Worm (Caenorhabditis elegans) whole organism, late embryonic: Measurements from ENCODE around the gene str-102.

Experiments
- C38D4.7 ChIP-seq: fragments of 200-800 bp; sonication (Bioruptor generic); optimal IDR thresholded peaks from 2 replicates; lab custom pipeline; 2018; ENCODE audit warnings: mild to moderate bottlenecking, missing genetic modification characterization, moderate library complexity, missing compliant biosample characterization
- K02D7.2 ChIP-seq: sonication (generic microtip); optimal IDR thresholded peaks from 2 replicates; lab custom pipeline; 2017; ENCODE audit warnings: mild to moderate bottlenecking, missing genetic modification characterization, missing compliant biosample characterization
- K09A11.1 ChIP-seq: sonication (generic microtip); optimal IDR thresholded peaks from 2 replicates; lab custom pipeline; 2017; ENCODE audit warnings: antibody characterized with exemption, mild to moderate bottlenecking, missing genetic modification characterization, missing compliant biosample characterization; ENCODE audit not compliant: insufficient read depth
- Y22D7AL.16 ChIP-seq: sonication (generic microtip); optimal IDR thresholded peaks from 2 replicates; lab custom pipeline; 2016; ENCODE audit warnings: missing genetic modification characterization, missing compliant biosample characterization
- ceh-24 ChIP-seq: sonication (generic microtip); optimal IDR thresholded peaks from 2 replicates; lab custom pipeline; 2016; ENCODE audit warnings: mild to moderate bottlenecking, missing genetic modification characterization, missing compliant biosample characterization
- ceh-31 ChIP-seq: sonication (generic microtip); optimal IDR thresholded peaks from 2 replicates; lab custom pipeline; 2016; ENCODE audit warnings: missing genetic modification characterization, missing compliant biosample characterization
- ceh-45 ChIP-seq: fragments of 200-800 bp; sonication (Bioruptor generic); IDR thresholded peaks from 2 replicates; pipeline ENCODE4 v1.3.6; 2022; ENCODE audit warnings: missing genetic modification reagents, missing genetic modification characterization, missing compliant biosample characterization
- ceh-48 ChIP-seq: sonication (generic microtip); optimal IDR thresholded peaks from 2 replicates; lab custom pipeline; 2016; ENCODE audit warnings: missing genetic modification characterization, inconsistent platforms, missing compliant biosample characterization
- ceh-6 ChIP-seq: fragments of 200-800 bp; sonication (Bioruptor generic); optimal IDR thresholded peaks from 2 replicates; lab custom pipeline; 2018; ENCODE audit warnings: mild to moderate bottlenecking, missing genetic modification characterization, missing compliant biosample characterization
- che-1 ChIP-seq: sonication (generic microtip); optimal IDR thresholded peaks from 2 replicates; lab custom pipeline; 2016; ENCODE audit warnings: mild to moderate bottlenecking, missing genetic modification characterization, missing compliant biosample characterization
- dve-1 ChIP-seq: sonication (generic microtip); optimal IDR thresholded peaks from 2 replicates; lab custom pipeline; 2017; ENCODE audit warnings: antibody characterized with exemption, mild to moderate bottlenecking, missing genetic modification characterization, missing compliant biosample characterization
- elt-2 ChIP-seq: sonication (generic microtip); optimal IDR thresholded peaks from 2 replicates; lab custom pipeline; 2016; ENCODE audit warnings: missing genetic modification reagents, missing genetic modification characterization, missing compliant biosample characterization
- elt-4 ChIP-seq: sonication (generic microtip); optimal IDR thresholded peaks from 2 replicates; lab custom pipeline; 2016; ENCODE audit warnings: missing genetic modification characterization, missing compliant biosample characterization
- eyg-1 ChIP-seq: sonication (generic microtip); optimal IDR thresholded peaks from 2 replicates; lab custom pipeline; 2016; ENCODE audit warnings: missing genotype, missing genetic modification characterization, missing compliant biosample characterization
- fax-1 ChIP-seq: sonication (generic microtip); optimal IDR thresholded peaks from 2 replicates; lab custom pipeline; 2016; ENCODE audit warnings: missing genotype, missing genetic modification characterization, missing compliant biosample characterization
- fkh-6 ChIP-seq: sonication (generic microtip); optimal IDR thresholded peaks from 2 replicates; lab custom pipeline; 2016; ENCODE audit warnings: missing genetic modification characterization, missing compliant biosample characterization
- gmeb-2 ChIP-seq: sonication (generic microtip); optimal IDR thresholded peaks from 2 replicates; lab custom pipeline; 2016; ENCODE audit warnings: missing genetic modification characterization, inconsistent platforms, missing compliant biosample characterization
- hlh-15 ChIP-seq: sonication (generic microtip); optimal IDR thresholded peaks from 2 replicates; lab custom pipeline; 2016; ENCODE audit warnings: missing genetic modification characterization, missing compliant biosample characterization
- hlh-30 ChIP-seq: sonication (generic microtip); optimal IDR thresholded peaks from 2 replicates; lab custom pipeline; 2017; ENCODE audit warnings: antibody characterized with exemption, missing genetic modification characterization, missing compliant biosample characterization; ENCODE audit not compliant: insufficient read depth
- hlh-6 ChIP-seq: sonication (generic microtip); optimal IDR thresholded peaks from 2 replicates; lab custom pipeline; 2016; ENCODE audit warnings: missing genotype, missing genetic modification characterization, missing compliant biosample characterization
- hlh-8 ChIP-seq: sonication (generic microtip); optimal IDR thresholded peaks from 2 replicates; lab custom pipeline; 2016; ENCODE audit warnings: missing genotype, missing genetic modification characterization, missing compliant biosample characterization
- lim-6 ChIP-seq: sonication (generic microtip); optimal IDR thresholded peaks from 2 replicates; lab custom pipeline; 2016; ENCODE audit warnings: missing genetic modification characterization, missing compliant biosample characterization
- lin-11 ChIP-seq: fragments of 200-800 bp; sonication (Bioruptor generic); optimal IDR thresholded peaks from 2 replicates; lab custom pipeline; 2018; ENCODE audit warnings: mild to moderate bottlenecking, missing genetic modification characterization, missing compliant biosample characterization
- madf-2 ChIP-seq: sonication (generic microtip); optimal IDR thresholded peaks from 2 replicates; lab custom pipeline; 2017; ENCODE audit warnings: missing genetic modification characterization, missing compliant biosample characterization
- mec-3 ChIP-seq: sonication (generic microtip); optimal IDR thresholded peaks from 2 replicates; lab custom pipeline; 2016; ENCODE audit warnings: borderline replicate concordance, missing genetic modification characterization, missing compliant biosample characterization
- nfya-1 ChIP-seq: sonication (generic microtip); optimal IDR thresholded peaks from 2 replicates; lab custom pipeline; 2017; ENCODE audit warnings: missing genetic modification characterization, mild to moderate bottlenecking, missing compliant biosample characterization, antibody characterized with exemption, moderate library complexity
- nhr-11 ChIP-seq: fragments of 150-350 bp; optimal IDR thresholded peaks from 2 replicates; lab custom pipeline; 2014; ENCODE audit warnings: missing biosample characterization, missing genetic modification characterization
- nhr-232 ChIP-seq: sonication (generic microtip); optimal IDR thresholded peaks from 2 replicates; lab custom pipeline; 2016; ENCODE audit warnings: missing genetic modification characterization, missing compliant biosample characterization
- odd-2 ChIP-seq: sonication (generic microtip); optimal IDR thresholded peaks from 2 replicates; lab custom pipeline; 2017; ENCODE audit warnings: antibody characterized with exemption, mild to moderate bottlenecking, missing genetic modification characterization, missing compliant biosample characterization
- pat-9 ChIP-seq: fragments of 200-800 bp; sonication (Bioruptor generic); optimal IDR thresholded peaks from 2 replicates; lab custom pipeline; 2018; ENCODE audit warnings: mild to moderate bottlenecking, missing genetic modification characterization, moderate library complexity, missing compliant biosample characterization
- pha-2 ChIP-seq: sonication (generic microtip); optimal IDR thresholded peaks from 2 replicates; lab custom pipeline; 2017; ENCODE audit warnings: mild to moderate bottlenecking, missing genetic modification characterization, missing compliant biosample characterization
- pha-4 ChIP-seq: fragments of 150-350 bp; optimal IDR thresholded peaks from 2 replicates; lab custom pipeline; 2018; ENCODE audit warnings: missing biosample characterization, missing genetic modification reagents, missing genetic modification characterization
- pros-1 ChIP-seq: fragments of 150-350 bp; optimal IDR thresholded peaks from 2 replicates; lab custom pipeline; 2014; ENCODE audit warnings: missing biosample characterization, missing genetic modification reagents, missing genetic modification characterization
- sdc-2 ChIP-seq: sonication (generic microtip); optimal IDR thresholded peaks from 2 replicates; lab custom pipeline; 2016; ENCODE audit warnings: missing genotype, missing genetic modification characterization, missing compliant biosample characterization
- sox-2 ChIP-seq: fragments of 200-800 bp; sonication (Bioruptor generic); IDR thresholded peaks from 2 replicates; pipeline ENCODE4 v1.3.6; 2022; ENCODE audit warnings: missing genetic modification reagents, missing genetic modification characterization, missing compliant biosample characterization
- sox-4 ChIP-seq: sonication (generic microtip); optimal IDR thresholded peaks from 2 replicates; lab custom pipeline; 2017; ENCODE audit warnings: mild to moderate bottlenecking, missing genetic modification characterization, inconsistent platforms, missing compliant biosample characterization
- syd-9 ChIP-seq: sonication (generic microtip); optimal IDR thresholded peaks from 2 replicates; lab custom pipeline; 2016; ENCODE audit warnings: mild to moderate bottlenecking, missing genetic modification characterization, moderate library complexity, missing compliant biosample characterization
- tbx-7 ChIP-seq: sonication (generic microtip); optimal IDR thresholded peaks from 2 replicates; lab custom pipeline; 2016; ENCODE audit warnings: missing genotype, missing genetic modification characterization, missing compliant biosample characterization
- ttx-3 ChIP-seq: sonication (generic microtip); optimal IDR thresholded peaks from 2 replicates; lab custom pipeline; 2016; ENCODE audit warnings: missing genetic modification reagents, missing genetic modification characterization, missing compliant biosample characterization
- unc-42 ChIP-seq: sonication (generic microtip); optimal IDR thresholded peaks from 2 replicates; lab custom pipeline; 2016; ENCODE audit warnings: missing genotype, missing genetic modification characterization, missing compliant biosample characterization
- zip-5 ChIP-seq: sonication (generic microtip); optimal IDR thresholded peaks from 2 replicates; lab custom pipeline; 2016; ENCODE audit warnings: missing genetic modification characterization, missing compliant biosample characterization
- ztf-16 ChIP-seq: sonication (generic microtip); optimal IDR thresholded peaks from 2 replicates; lab custom pipeline; 2017; ENCODE audit warnings: missing genetic modification characterization, missing compliant biosample characterization

Gene str-102

ce11 chrV:15401856-15402314 is 17.1 kb downstream of the str-102 start, which contains the start of gene fbxa-135:
fbxa-135 (plus strand) TSS chrV:15402264.
- no peak for TF ChIP-seq pros-1 (tag; lab: Kevin White, UChicago)
- no peak for TF ChIP-seq syd-9 (tag; lab: Kevin White, UChicago)
- no peak for TF ChIP-seq lim-6
- no peak for TF ChIP-seq pat-9 (tag; lab: Kevin White, UChicago)
- TF ChIP-seq K02D7.2 (tag; lab: Kevin White, UChicago), result no peak
- no peak for TF ChIP-seq gmeb-2
- TF ChIP-seq nhr-232 (tag; lab: Kevin White, UChicago), result no peak
- no peak for TF ChIP-seq mec-3
- no peak for TF ChIP-seq madf-2
- TF ChIP-seq hlh-15 (tag; lab: Kevin White, UChicago), result no peak
- no peak for TF ChIP-seq ceh-45
- TF ChIP-seq ceh-48, result no peak
- TF ChIP-seq fax-1 (tag; lab: Kevin White, UChicago), result no peak
- no peak for TF ChIP-seq zip-5 (tag; lab: Kevin White, UChicago)
- TF ChIP-seq fkh-6 (tag; lab: Kevin White, UChicago), result no peak
- no peak for TF ChIP-seq lin-11 (tag; lab: Kevin White, UChicago)
- TF ChIP-seq sox-2 (GFP tag; lab: Robert Waterston, UW), result no peak
- TF ChIP-seq dve-1, result no peak
- no peak for TF ChIP-seq hlh-6 (tag; lab: Kevin White, UChicago)
- TF ChIP-seq K09A11.1, result no peak

ce11 chrV:15404859-15405258 is 20.0 kb downstream of the str-102 start, which contains the start of gene srh-258:
srh-258 (plus strand) TSS chrV:15405159.
- no peak for TF ChIP-seq ttx-3
- TF ChIP-seq pha-2 (tag; lab: Kevin White, UChicago), result no peak
- TF ChIP-seq hlh-6 (tag; lab: Kevin White, UChicago), result no peak
- no peak for TF ChIP-seq mec-3

ce11 chrV:15406928-15407327 is 22.1 kb downstream of the str-102 start, which contains the start of gene srh-257:
srh-257 (plus strand) TSS chrV:15407228.
- TF ChIP-seq unc-42, result no peak
- no peak for TF ChIP-seq ztf-16 (tag; lab: Kevin White, UChicago)
- TF ChIP-seq ceh-48, result no peak
- TF ChIP-seq K09A11.1, result no peak
- no peak for TF ChIP-seq elt-2 (tag; lab: Kevin White, UChicago)

- TF ChIP-seq elt-2 (tag; lab: Kevin White, UChicago) (no peak), nhr-11 (tag; lab: Kevin White, UChicago) (no peak), K02D7.2 (tag; lab: Kevin White, UChicago) (no peak), K09A11.1 (no peak), sdc-2 (tag; lab: Kevin White, UChicago) (no peak), dve-1 (no peak), odd-2 (tag; lab: Kevin White, UChicago) (no peak), hlh-8 (tag; lab: Kevin White, UChicago) (no peak), Y22D7AL.16 (tag; lab: Kevin White, UChicago) (no peak), pha-2 (tag; lab: Kevin White, UChicago) (no peak), mec-3 (no peak), lim-6 (no peak)
- TF ChIP-seq, all 69 proteins: peak for 0
Observed at ce11 chrV:15412625-15413024, 27.8 kb downstream of the str-102 start, which contains the start of gene srbc-63. srbc-63 (minus strand) TSS chrV:15412725.

- TF ChIP-seq sox-4 (no peak), nhr-11 (tag; lab: Kevin White, UChicago) (no peak), nhr-232 (tag; lab: Kevin White, UChicago) (no peak), nfya-1 (tag; lab: Kevin White, UChicago) (no peak), pha-4 (tag; lab: Kevin White, UChicago) (no peak), unc-42 (no peak), eyg-1 (no peak), ceh-6 (no peak), pat-9 (tag; lab: Kevin White, UChicago) (no peak), ttx-3 (no peak), ceh-45 (no peak), ceh-24 (tag; lab: Kevin White, UChicago) (no peak), che-1 (tag; lab: Kevin White, UChicago) (no peak), hlh-30 (tag; lab: Kevin White, UChicago) (no peak), ceh-31 (tag; lab: Kevin White, UChicago) (no peak), tbx-7 (tag; lab: Kevin White, UChicago) (no peak), elt-4 (tag; lab: Kevin White, UChicago) (no peak), mec-3 (no peak), hlh-15 (tag; lab: Kevin White, UChicago) (no peak), C38D4.7 (GFP tag; lab: Kevin White, UChicago) (no peak)
- TF ChIP-seq, all 69 proteins: peak for 0
Observed at ce11 chrV:15413847-15414246, 29.0 kb downstream of the str-102 start, which contains the start of gene srh-264. srh-264 (plus strand) TSS chrV:15414147.
